Fruit fly (Drosophila melanogaster): ENCODE measurements around the gene Msr-110.

Gene Msr-110

DNA sequence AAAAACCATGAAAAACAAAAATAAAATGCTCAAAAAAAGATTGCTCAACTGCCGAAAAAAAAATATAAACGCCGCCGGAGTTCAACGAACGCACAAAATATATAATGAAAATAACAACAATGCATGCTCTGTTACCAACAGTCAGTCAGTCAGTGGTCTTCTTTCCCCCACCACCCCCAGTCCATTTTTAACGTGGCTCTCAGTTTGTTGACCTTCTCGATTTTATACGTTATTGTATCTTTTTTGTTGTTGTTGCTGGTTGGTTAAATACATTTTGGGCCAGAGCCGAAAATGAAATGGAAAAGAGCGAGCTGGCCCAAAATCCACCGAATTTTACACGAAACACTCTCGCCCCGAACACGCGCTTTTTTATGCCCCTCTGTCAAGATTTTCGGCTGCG lies 44.8 kb upstream of the Msr-110 start (continued):
- TF ChIP-seq sqz (GFP tag; optimal IDR thresholded peaks at IDR 0.05) = peak; percentile 81
- TF ChIP-seq klu (GFP tag; IDR thresholded peaks at IDR 0.05) = no peak
- TF ChIP-seq CG12769 (tag; optimal IDR thresholded peaks at IDR 0.05) = peak; percentile 1
- TF ChIP-seq CG4360 (GFP tag; IDR thresholded peaks at IDR 0.05) = peak; percentile 61
- TF ChIP-seq Dek (tag; optimal IDR thresholded peaks at IDR 0.05) = no peak
- TF ChIP-seq sd (tag; optimal IDR thresholded peaks at IDR 0.05) = peak; percentile 15
- TF ChIP-seq Trl (optimal IDR thresholded peaks at IDR 0.05) = peak in 1 of 2 experiments; percentile 5
- TF ChIP-seq Trl (GFP tag; optimal IDR thresholded peaks at IDR 0.05) = no peak
- peak; percentile 96 for TF ChIP-seq kni (GFP tag; optimal IDR thresholded peaks at IDR 0.05)
- TF ChIP-seq pros (GFP tag; optimal IDR thresholded peaks at IDR 0.05) = peak; percentile 22

DNA sequence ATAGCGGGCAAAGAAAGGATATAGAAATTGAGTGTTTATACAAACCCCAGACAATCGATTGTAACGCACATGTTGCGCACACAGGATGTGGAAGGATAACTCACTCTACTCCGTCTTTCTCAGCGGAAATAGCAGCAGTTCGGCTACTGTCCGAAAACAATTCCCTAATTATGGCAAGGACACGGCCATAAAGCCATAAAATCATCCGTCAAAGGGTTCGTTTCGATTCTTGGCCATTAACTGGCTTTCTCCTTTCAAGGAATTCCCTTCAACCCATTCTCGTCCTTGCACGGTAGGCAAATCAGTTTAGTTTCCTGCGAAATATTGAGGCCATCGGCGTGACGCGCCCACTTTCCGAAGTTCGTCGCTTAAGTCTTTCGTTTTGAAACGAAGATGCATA lies 44.4 kb upstream of the Msr-110 start:
- TF ChIP-seq CG2129 (GFP tag; IDR thresholded peaks at IDR 0.05; ENCODE audit: partially characterized antibody) (no peak), cad (GFP tag; optimal IDR thresholded peaks at IDR 0.05) (peak; percentile 96), Dip2 (GFP tag; IDR thresholded peaks at IDR 0.05) (no peak), Ets65A (GFP tag) (peak; percentile 47), slp2 (GFP tag; optimal IDR thresholded peaks at IDR 0.05) (no peak), zen (tag; optimal IDR thresholded peaks at IDR 0.05) (peak; percentile 67), tll (GFP tag; optimal IDR thresholded peaks at IDR 0.05) (peak in 1 of 2 experiments; percentile 83)

DNA sequence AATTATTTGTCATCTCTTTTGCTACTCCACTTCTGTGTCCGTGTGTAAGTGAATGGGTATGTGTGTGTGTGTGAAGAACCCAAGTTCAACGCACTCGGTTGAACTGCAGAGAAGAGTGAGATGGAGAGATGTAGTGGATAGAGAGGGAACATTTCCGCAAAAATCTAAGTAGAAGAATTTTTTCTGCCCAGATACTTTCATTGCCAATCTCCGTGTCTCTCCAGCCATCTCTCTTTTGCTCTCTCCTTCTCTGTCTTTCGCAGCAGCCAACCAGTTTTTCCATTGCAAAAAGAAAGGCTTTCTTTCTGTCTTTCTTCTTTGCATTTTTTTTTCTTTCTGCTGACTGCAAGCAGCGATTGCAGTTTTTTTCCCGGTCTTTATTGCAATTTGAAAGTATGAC lies 41.5 kb upstream of the Msr-110 start:
- TF ChIP-seq Fer2 (tag; optimal IDR thresholded peaks at IDR 0.05) (no peak), cg (GFP tag; optimal IDR thresholded peaks at IDR 0.05) (peak; percentile 1)

DNA sequence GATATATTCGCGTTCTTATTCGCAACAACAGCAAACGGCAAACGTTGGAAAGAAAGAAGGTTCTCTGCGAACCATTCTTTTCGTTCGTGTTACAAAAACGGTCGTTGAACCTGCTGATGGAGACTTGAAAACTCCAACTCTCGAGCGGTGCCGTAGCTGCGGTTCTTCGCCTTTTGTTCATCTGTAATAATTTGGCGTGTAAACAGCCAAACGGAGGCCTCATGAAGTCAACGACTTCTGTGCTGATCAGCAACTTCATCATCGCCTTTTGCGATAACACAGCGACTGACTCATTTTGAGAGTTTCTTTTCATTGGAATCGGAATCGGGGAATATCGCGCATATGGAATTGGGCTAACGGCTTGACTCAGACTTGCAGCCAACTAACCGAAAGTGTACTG lies 40.2 kb upstream of the Msr-110 start:
- TF ChIP-seq Blimp-1 (GFP tag; optimal IDR thresholded peaks at IDR 0.05) = peak; percentile 42
- no peak for TF ChIP-seq jing (GFP tag; optimal IDR thresholded peaks at IDR 0.05)

DNA sequence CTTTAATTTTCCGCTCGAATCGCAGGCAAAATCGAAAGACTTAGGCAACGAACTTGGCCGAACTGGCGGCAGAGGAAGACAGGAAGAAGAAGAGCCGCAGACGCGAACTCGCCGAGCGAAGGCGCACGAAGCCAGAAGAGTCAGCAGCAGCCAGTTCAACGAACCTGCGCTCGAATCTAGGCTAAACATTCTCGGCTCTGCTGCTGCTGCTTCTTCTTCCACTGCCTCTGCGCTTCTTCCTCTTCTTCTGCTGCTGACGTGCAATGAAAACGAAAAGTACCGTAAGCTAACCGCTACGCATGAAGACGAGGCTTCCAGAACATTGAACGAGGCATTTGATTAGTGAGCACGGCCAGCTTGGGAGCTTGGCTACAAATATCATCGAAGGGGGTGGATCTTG lies 39.3 kb upstream of the Msr-110 start:
- TF ChIP-seq Blimp-1 (GFP tag; optimal IDR thresholded peaks at IDR 0.05) (peak; percentile 98), CG17385 (GFP tag; optimal IDR thresholded peaks at IDR 0.05) (peak; percentile 82), tll (GFP tag; optimal IDR thresholded peaks at IDR 0.05) (peak in 1 of 2 experiments; percentile 47), Deaf1 (tag; optimal IDR thresholded peaks at IDR 0.05) (peak; percentile 75), kni (GFP tag; optimal IDR thresholded peaks at IDR 0.05) (peak; percentile 29), CG11247 (GFP tag; IDR thresholded peaks at IDR 0.05) (peak; percentile 55), Hey (tag; optimal IDR thresholded peaks at IDR 0.05) (no peak), CG15479 (GFP tag; optimal IDR thresholded peaks at IDR 0.05) (peak; percentile 17), zf30C (GFP tag; optimal IDR thresholded peaks at IDR 0.05) (no peak)

DNA sequence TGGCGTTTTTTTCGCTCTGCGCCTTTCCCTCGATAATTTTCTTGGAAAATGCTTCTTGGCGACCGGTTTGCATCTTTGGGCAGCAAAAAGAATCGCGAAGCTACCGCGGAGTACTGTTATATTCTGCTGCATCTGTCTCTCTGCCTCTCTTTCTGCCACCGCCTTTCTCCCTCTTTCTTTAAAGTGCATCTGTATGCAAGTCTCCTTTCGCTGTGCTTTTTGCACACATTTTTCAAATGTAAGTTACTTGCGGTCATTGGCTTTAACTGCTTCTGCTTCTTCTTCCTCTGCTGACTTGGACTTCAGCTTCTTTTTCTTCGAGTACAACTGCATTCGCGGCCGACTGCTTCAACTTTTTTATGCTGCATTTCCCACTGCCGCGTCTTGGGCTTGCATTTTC lies 38.6 kb upstream of the Msr-110 start:
- 0 out of 3 replicates have a peak, but pooled peaks have one; percentile 27 for TF ChIP-seq CG11560 (tag; IDR thresholded peaks at IDR 0.05)
- no peak for TF ChIP-seq dmrt99B (tag; optimal IDR thresholded peaks at IDR 0.05)

DNA sequence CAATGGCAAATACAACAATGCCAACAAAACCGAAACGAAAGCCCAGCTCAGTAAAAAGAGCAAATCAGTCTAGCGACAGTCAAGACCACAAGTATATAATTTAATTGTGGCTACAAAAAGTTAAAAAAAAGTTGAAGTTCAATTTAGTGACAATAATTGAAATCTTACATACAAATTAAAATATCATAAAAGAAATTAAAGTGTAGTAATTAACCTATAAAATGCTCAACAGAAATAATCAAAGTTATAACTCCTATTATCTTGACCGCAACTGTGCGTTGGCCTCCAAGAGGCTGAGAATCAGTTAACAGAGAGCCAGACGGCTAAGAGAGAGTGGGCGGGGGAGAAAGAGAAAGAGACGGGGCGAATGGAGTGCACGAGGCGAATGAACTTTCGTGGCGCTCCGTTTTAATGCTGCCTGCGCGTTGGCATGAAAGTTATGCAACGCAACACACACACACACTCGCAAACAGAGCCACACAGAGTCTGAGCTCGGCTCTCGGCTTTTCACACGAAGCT lies 34.6 kb upstream of the Msr-110 start:
- TF ChIP-seq fd64A (GFP tag; optimal IDR thresholded peaks at IDR 0.05) (peak; percentile 49), kni (GFP tag; optimal IDR thresholded peaks at IDR 0.05) (peak; percentile 92), Dfd (GFP tag; optimal IDR thresholded peaks at IDR 0.05) (no peak), CG13424 (tag; optimal IDR thresholded peaks at IDR 0.05) (peak; percentile 90), HmgZ (tag; optimal IDR thresholded peaks at IDR 0.05) (peak; percentile 53), seq (GFP tag; IDR thresholded peaks at IDR 0.05) (peak; percentile 37; the same call in 1 of the 2 replicates), CG33557 (GFP tag; optimal IDR thresholded peaks at IDR 0.05) (peak; percentile 90), CG11695 (GFP tag; IDR thresholded peaks at IDR 0.05) (peak; percentile 63), Nf-YC (tag; optimal IDR thresholded peaks at IDR 0.05) (no peak), CG6654 (GFP tag; optimal IDR thresholded peaks at IDR 0.05) (peak; percentile 45), dati (GFP tag; IDR thresholded peaks at IDR 0.05) (no peak), gfzf (GFP tag; optimal IDR thresholded peaks at IDR 0.05) (no peak), Hand (GFP tag; optimal IDR thresholded peaks at IDR 0.05) (no peak)
